Fruit fly (Drosophila melanogaster) whole organism, embryonic: ENCODE measurements around the gene CG13842.
A peak's percentile ranks its signal among the peaks of the same experiment; 100 is the strongest.

Source experiments
- BEAF-32 ChIP-seq: fragments of 200-800 bp; sonication (Bioruptor generic); optimal IDR thresholded peaks from 3 replicates; lab custom pipeline; 2017; ENCODE audit warnings: missing biosample characterization, missing genetic modification characterization, mild to moderate bottlenecking, moderate library complexity, missing genetic modification reagents
- Blimp-1 ChIP-seq: fragments of 200-800 bp; sonication (Bioruptor generic); optimal IDR thresholded peaks from 3 replicates; lab custom pipeline; 2018; ENCODE audit warnings: missing biosample characterization, missing genetic modification characterization, mild to moderate bottlenecking, moderate library complexity, missing genetic modification reagents
- CG12744 ChIP-seq: fragments of 200-800 bp; sonication (Bioruptor generic); optimal IDR thresholded peaks from 2 replicates; lab custom pipeline; 2016; ENCODE audit warnings: missing biosample characterization, missing genetic modification characterization
- CG12769 ChIP-seq: fragments of 200-800 bp; sonication (Bioruptor generic); optimal IDR thresholded peaks from 2 replicates; lab custom pipeline; 2019; ENCODE audit warnings: missing biosample characterization, mild to moderate bottlenecking, missing genetic modification characterization, moderate library complexity
- CG13424 ChIP-seq: fragments of 200-800 bp; sonication (Bioruptor generic); optimal IDR thresholded peaks from 2 replicates; lab custom pipeline; 2019; ENCODE audit warnings: missing biosample characterization, mild to moderate bottlenecking, missing genetic modification characterization, moderate library complexity
- CG13775 ChIP-seq: fragments of 200-800 bp; sonication (Bioruptor generic); optimal IDR thresholded peaks from 3 replicates; lab custom pipeline; 2017; ENCODE audit warnings: missing biosample characterization, mild to moderate bottlenecking, missing genetic modification characterization
- CG1529 ChIP-seq: fragments of 200-800 bp; sonication (Bioruptor generic); optimal IDR thresholded peaks from 3 replicates; lab custom pipeline; 2018; ENCODE audit warnings: missing biosample characterization, missing genetic modification characterization
- CG17186 ChIP-seq: fragments of 200-800 bp; sonication (Bioruptor generic); optimal IDR thresholded peaks from 3 replicates; lab custom pipeline; 2017; ENCODE audit warnings: missing biosample characterization, missing genetic modification reagents, missing genetic modification characterization
- CG2129 ChIP-seq: fragments of 200-800 bp; sonication (Bioruptor generic); IDR thresholded peaks from 2 replicates; pipeline ENCODE4 v1.3.6; 2022; ENCODE audit warnings: missing biosample characterization, missing genetic modification characterization; ENCODE audit not compliant: partially characterized antibody
- CG2875 ChIP-seq: fragments of 200-800 bp; sonication (Bioruptor generic); optimal IDR thresholded peaks from 2 replicates; lab custom pipeline; 2017; ENCODE audit warnings: missing biosample characterization, mild to moderate bottlenecking, missing genetic modification characterization, missing genetic modification reagents
- CG34376 ChIP-seq: fragments of 200-800 bp; sonication (Bioruptor generic); optimal IDR thresholded peaks from 2 replicates; lab custom pipeline; 2018; ENCODE audit warnings: missing biosample characterization, mild to moderate bottlenecking, missing genetic modification characterization
- CG34422 ChIP-seq: fragments of 200-800 bp; sonication (Bioruptor generic); IDR thresholded peaks from 3 replicates; pipeline ENCODE4 v1.3.6; 2022; ENCODE audit warnings: missing biosample characterization, missing genetic modification characterization
- CG3995 ChIP-seq: fragments of 200-800 bp; sonication (Bioruptor generic); optimal IDR thresholded peaks from 3 replicates; lab custom pipeline; 2016; ENCODE audit warnings: missing biosample characterization, missing genetic modification characterization
- CG43689 ChIP-seq: fragments of 200-800 bp; sonication (Bioruptor generic); IDR thresholded peaks from 2 replicates; pipeline ENCODE4 v1.3.6; 2022; ENCODE audit warnings: missing biosample characterization, missing genetic modification characterization
- CG4707 ChIP-seq: fragments of 200-800 bp; sonication (Bioruptor generic); optimal IDR thresholded peaks from 2 replicates; lab custom pipeline; 2018; ENCODE audit warnings: missing biosample characterization, mild to moderate bottlenecking, missing genetic modification characterization, moderate library complexity
- CG4854 ChIP-seq: fragments of 200-800 bp; sonication (Bioruptor generic); optimal IDR thresholded peaks from 2 replicates; lab custom pipeline; 2016; ENCODE audit warnings: missing biosample characterization, missing genetic modification characterization, inconsistent platforms
- CG6813 ChIP-seq: fragments of 200-800 bp; sonication (Bioruptor generic); optimal IDR thresholded peaks from 2 replicates; lab custom pipeline; 2017; ENCODE audit warnings: missing biosample characterization, missing genetic modification characterization, mild to moderate bottlenecking, moderate library complexity, missing genetic modification reagents
- CG9876 ChIP-seq: fragments of 200-800 bp; sonication (Bioruptor generic); optimal IDR thresholded peaks from 2 replicates; lab custom pipeline; 2016; ENCODE audit warnings: missing biosample characterization, missing genetic modification characterization
- D ChIP-seq, 2 experiments: fragments of 200-800 bp in 1 of 2; fragments of >200 bp in 1 of 2; sonication (Bioruptor generic) in 1 of 2; optimal IDR thresholded peaks; 2 replicates in 1 of 2; 3 replicates in 1 of 2; lab custom pipeline; 2017; ENCODE audit warnings: mild to moderate bottlenecking in 1 of 2, missing biosample characterization in 1 of 2, missing genetic modification characterization in 1 of 2, missing genetic modification reagents in 1 of 2
- D19A ChIP-seq: fragments of 200-800 bp; optimal IDR thresholded peaks from 3 replicates; lab custom pipeline; 2019; ENCODE audit warnings: missing biosample characterization, mild to moderate bottlenecking, missing genetic modification characterization, moderate library complexity
- H15 ChIP-seq: fragments of 200-800 bp; sonication (Bioruptor generic); IDR thresholded peaks from 3 replicates; pipeline ENCODE4 v1.3.6; 2022; ENCODE audit warnings: missing biosample characterization, missing genetic modification characterization
- HLH4C ChIP-seq: fragments of 200-800 bp; sonication (Bioruptor generic); IDR thresholded peaks from 3 replicates; pipeline ENCODE4 v1.3.6; 2022; ENCODE audit warnings: missing biosample characterization, missing genetic modification characterization; ENCODE audit not compliant: partially characterized antibody
- HLH54F ChIP-seq: fragments of 200-800 bp; sonication (Bioruptor generic); optimal IDR thresholded peaks from 3 replicates; lab custom pipeline; 2016; ENCODE audit warnings: missing biosample characterization, missing genetic modification characterization
- Hey ChIP-seq: fragments of 200-800 bp; sonication (Bioruptor generic); optimal IDR thresholded peaks from 3 replicates; lab custom pipeline; 2018; ENCODE audit warnings: missing biosample characterization, mild to moderate bottlenecking, missing genetic modification characterization
- Meics ChIP-seq: fragments of 200-800 bp; sonication (Bioruptor generic); optimal IDR thresholded peaks from 2 replicates; lab custom pipeline; 2017; ENCODE audit warnings: missing biosample characterization, mild to moderate bottlenecking, missing genetic modification characterization
- Sin3A ChIP-seq: fragments of >200 bp; optimal IDR thresholded peaks from 2 replicates; lab custom pipeline; 2018
- Stat92E ChIP-seq, 3 experiments: fragments of >200 bp in 2 of 3; fragments of 200-800 bp in 1 of 3; sonication (Bioruptor generic) in 1 of 3; optimal IDR thresholded peaks; 2 replicates each; lab custom pipeline; 2017 to 2019; ENCODE audit warnings: missing biosample characterization in 3 of 3, missing genetic modification characterization in 3 of 3, mild to moderate bottlenecking in 1 of 3, moderate library complexity in 1 of 3
- Trl ChIP-seq, 3 experiments: fragments of >200 bp in 2 of 3; fragments of 200-800 bp in 1 of 3; sonication (Bioruptor generic) in 1 of 3; optimal IDR thresholded peaks; 2 replicates in 1 of 3; 3 replicates in 2 of 3; lab custom pipeline; 2016 to 2017; ENCODE audit warnings: missing biosample characterization in 1 of 3, missing genetic modification characterization in 1 of 3
- Xbp1 ChIP-seq: fragments of 200-800 bp; sonication (Bioruptor generic); optimal IDR thresholded peaks from 3 replicates; lab custom pipeline; 2016; ENCODE audit warnings: missing biosample characterization, mild to moderate bottlenecking, missing genetic modification characterization
- al ChIP-seq: fragments of 200-800 bp; sonication (Bioruptor generic); IDR thresholded peaks from 2 replicates; pipeline ENCODE4 v1.3.6; 2022; ENCODE audit warnings: missing biosample characterization, missing genetic modification characterization
- ato ChIP-seq: fragments of 200-800 bp; sonication (Bioruptor generic); IDR thresholded peaks from 2 replicates; pipeline ENCODE4 v1.3.6; 2022; ENCODE audit warnings: missing biosample characterization, missing genetic modification characterization; ENCODE audit not compliant: partially characterized antibody
- bcd ChIP-seq: fragments of 200-800 bp; sonication (Bioruptor generic); optimal IDR thresholded peaks from 2 replicates; lab custom pipeline; 2017; ENCODE audit warnings: missing biosample characterization, mild to moderate bottlenecking, missing genetic modification characterization
- dan ChIP-seq: fragments of 200-800 bp; sonication (Bioruptor generic); IDR thresholded peaks from 2 replicates; pipeline ENCODE4 v1.3.6; 2022; ENCODE audit warnings: missing biosample characterization, missing genetic modification characterization
- dmrt11E ChIP-seq: fragments of 200-800 bp; sonication (Bioruptor generic); optimal IDR thresholded peaks from 3 replicates; lab custom pipeline; 2018; ENCODE audit warnings: missing biosample characterization, mild to moderate bottlenecking, missing genetic modification characterization, moderate library complexity
- dpn ChIP-seq, 2 experiments: fragments of 200-800 bp; sonication (Bioruptor generic); optimal IDR thresholded peaks; 3 replicates each; lab custom pipeline; 2016; ENCODE audit warnings: missing biosample characterization in 2 of 2, missing genetic modification characterization in 2 of 2
- eyg ChIP-seq: fragments of 200-800 bp; sonication (Bioruptor generic); optimal IDR thresholded peaks from 3 replicates; lab custom pipeline; 2016; ENCODE audit warnings: missing biosample characterization, missing genetic modification characterization
- gcm ChIP-seq: fragments of 200-800 bp; sonication (Bioruptor generic); optimal IDR thresholded peaks from 2 replicates; lab custom pipeline; 2019; ENCODE audit warnings: missing biosample characterization, mild to moderate bottlenecking, missing genetic modification characterization, moderate library complexity
- hth ChIP-seq: fragments of >200 bp; optimal IDR thresholded peaks from 2 replicates; lab custom pipeline; 2017; ENCODE audit warnings: inconsistent platforms
- inv ChIP-seq: fragments of 200-800 bp; sonication (Bioruptor generic); IDR thresholded peaks from 2 replicates; pipeline ENCODE4 v1.3.6; 2022; ENCODE audit warnings: missing biosample characterization, missing genetic modification characterization; ENCODE audit not compliant: partially characterized antibody
- nau ChIP-seq: fragments of 200-800 bp; sonication (Bioruptor generic); optimal IDR thresholded peaks from 3 replicates; lab custom pipeline; 2017; ENCODE audit warnings: missing biosample characterization, mild to moderate bottlenecking, missing genetic modification characterization, missing genetic modification reagents
- nom ChIP-seq: fragments of 200-800 bp; sonication (Bioruptor generic); optimal IDR thresholded peaks from 2 replicates; lab custom pipeline; 2017; ENCODE audit warnings: missing biosample characterization, missing genetic modification characterization, mild to moderate bottlenecking, moderate library complexity, missing genetic modification reagents
- pum ChIP-seq: fragments of 200-800 bp; sonication (Bioruptor generic); optimal IDR thresholded peaks from 2 replicates; lab custom pipeline; 2016; ENCODE audit warnings: missing biosample characterization, missing genetic modification characterization
- pzg ChIP-seq: fragments of 200-800 bp; sonication (Bioruptor generic); optimal IDR thresholded peaks from 3 replicates; lab custom pipeline; 2018; ENCODE audit warnings: missing biosample characterization, mild to moderate bottlenecking, missing genetic modification characterization, moderate library complexity
- salm ChIP-seq: fragments of 200-800 bp; sonication (Bioruptor generic); optimal IDR thresholded peaks from 2 replicates; lab custom pipeline; 2018; ENCODE audit warnings: missing biosample characterization, mild to moderate bottlenecking, missing genetic modification characterization
- sisA ChIP-seq: fragments of 200-800 bp; sonication (Bioruptor generic); IDR thresholded peaks from 2 replicates; pipeline ENCODE4 v1.3.6; 2022; ENCODE audit warnings: missing biosample characterization, missing genetic modification characterization
- tgo ChIP-seq: fragments of 200-800 bp; sonication (Bioruptor generic); IDR thresholded peaks from 3 replicates; pipeline ENCODE4 v1.3.6; 2022; ENCODE audit warnings: missing biosample characterization, missing genetic modification characterization
- usp ChIP-seq: fragments of >200 bp; optimal IDR thresholded peaks from 2 replicates; lab custom pipeline; 2017; ENCODE audit warnings: missing biosample characterization, missing genetic modification characterization
- zen2 ChIP-seq: fragments of 200-800 bp; sonication (Bioruptor generic); IDR thresholded peaks from 3 replicates; pipeline ENCODE4 v1.3.6; 2022; ENCODE audit warnings: missing biosample characterization, missing genetic modification characterization; ENCODE audit not compliant: partially characterized antibody
- zfh2 ChIP-seq: fragments of 200-800 bp; sonication (Bioruptor generic); optimal IDR thresholded peaks from 2 replicates; lab custom pipeline; 2016; ENCODE audit warnings: missing biosample characterization, missing genetic modification characterization

CG13842 gene

DNA sequence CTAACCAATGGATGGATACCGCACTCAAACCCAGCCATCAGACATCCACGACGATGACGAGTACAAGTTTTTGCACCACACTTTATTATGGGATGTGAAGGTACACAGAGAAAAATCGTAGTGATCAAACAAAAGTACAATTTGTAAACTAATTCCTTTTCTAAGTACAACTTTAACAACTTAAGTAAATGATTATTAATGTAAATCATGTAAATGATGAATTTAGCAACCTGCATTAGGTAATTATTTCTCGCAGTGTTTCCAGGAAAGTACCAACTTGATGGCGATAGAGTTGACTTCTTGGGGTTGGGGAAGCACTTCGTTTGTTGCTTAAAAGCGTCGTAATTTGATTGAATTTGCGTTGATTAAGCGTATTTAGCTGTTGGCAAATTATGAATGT, 44.0 kb downstream of the CG13842 start (continued):
- no peak for TF ChIP-seq hth (lab: Kevin White, UChicago)
- no peak for TF ChIP-seq salm (tag; lab: Kevin White, UChicago)
- TF ChIP-seq CG9876: no peak
- no peak for TF ChIP-seq dan (GFP tag; lab: Robert Waterston, UW)
- no peak for TF ChIP-seq ato (GFP tag; lab: Robert Waterston, UW)
- no peak for TF ChIP-seq CG4707 (GFP tag; lab: Kevin White, UChicago)
- TF ChIP-seq CG13775: peak; percentile 53
- TF ChIP-seq HLH4C (GFP tag; lab: Robert Waterston, UW): no peak
- TF ChIP-seq Hey (tag; lab: Kevin White, UChicago): no peak
- TF ChIP-seq bcd (GFP tag; lab: Kevin White, UChicago): peak; percentile 39
- TF ChIP-seq H15 (GFP tag; lab: Robert Waterston, UW): 0 out of 3 replicates have a peak, but pooled peaks have one; percentile 50
- peak; percentile 12 for TF ChIP-seq pum
- TF ChIP-seq D (optimal IDR thresholded peaks at IDR 0.05; lab: Kevin White, UChicago): no peak
- TF ChIP-seq D (GFP tag; optimal IDR thresholded peaks at IDR 0.05; lab: Kevin White, UChicago): peak; percentile 23
- no peak for TF ChIP-seq Trl (optimal IDR thresholded peaks at IDR 0.05; lab: Kevin White, UChicago)
- peak; percentile 10 for TF ChIP-seq Trl (GFP tag; optimal IDR thresholded peaks at IDR 0.05; lab: Kevin White, UChicago)
- TF ChIP-seq Xbp1: peak; percentile 73
- no peak for TF ChIP-seq gcm (GFP tag; lab: Kevin White, UChicago)
- TF ChIP-seq CG6813 (GFP tag; lab: Kevin White, UChicago): peak; percentile 50
- TF ChIP-seq CG3995: no peak
- TF ChIP-seq nom (GFP tag; lab: Kevin White, UChicago): no peak
- TF ChIP-seq al (GFP tag; lab: Robert Waterston, UW): no peak
- peak; percentile 57; the same call in 2 of the 3 replicates for TF ChIP-seq CG34422 (GFP tag; lab: Robert Waterston, UW)
- peak; percentile 73 for TF ChIP-seq dmrt11E (tag; lab: Kevin White, UChicago)
- no peak for TF ChIP-seq usp (GFP tag; lab: Kevin White, UChicago)
- TF ChIP-seq zen2: no peak
- TF ChIP-seq CG4854 (GFP tag; lab: Kevin White, UChicago): no peak
- TF ChIP-seq eyg (GFP tag; lab: Kevin White, UChicago): no peak
- TF ChIP-seq inv (GFP tag; lab: Robert Waterston, UW): no peak
- TF ChIP-seq CG2875 (GFP tag; lab: Kevin White, UChicago): peak; percentile 47
- TF ChIP-seq CG43689 (GFP tag; lab: Robert Waterston, UW): no peak
- peak; percentile 60 for TF ChIP-seq Meics (GFP tag; lab: Kevin White, UChicago)
- TF ChIP-seq nau (GFP tag; lab: Kevin White, UChicago): no peak
- TF ChIP-seq Sin3A: no peak
- TF ChIP-seq BEAF-32 (GFP tag; lab: Kevin White, UChicago): no peak
- no peak for TF ChIP-seq zfh2 (GFP tag; lab: Kevin White, UChicago)
- peak; percentile 55 for TF ChIP-seq tgo (GFP tag; lab: Robert Waterston, UW)
- peak; percentile 61 for TF ChIP-seq Blimp-1 (GFP tag; lab: Kevin White, UChicago)
- TF ChIP-seq CG12744: peak; percentile 2
- no peak for TF ChIP-seq pzg (GFP tag; lab: Kevin White, UChicago)
- TF ChIP-seq dpn (GFP tag; optimal IDR thresholded peaks at IDR 0.05; lab: Kevin White, UChicago): peak; percentile 48 to 75
- TF ChIP-seq CG12769 (tag; lab: Kevin White, UChicago): no peak
- TF ChIP-seq CG34376 (GFP tag; lab: Kevin White, UChicago): no peak
- peak; percentile 46 for TF ChIP-seq HLH54F (GFP tag; lab: Kevin White, UChicago)
- TF ChIP-seq Stat92E (GFP tag; optimal IDR thresholded peaks at IDR 0.05; lab: Kevin White, UChicago): no peak
- peak; percentile 50 for TF ChIP-seq D19A
- TF ChIP-seq CG13424 (tag; lab: Kevin White, UChicago): peak; percentile 66
- no peak for TF ChIP-seq CG17186
- TF ChIP-seq sisA (GFP tag; lab: Robert Waterston, UW): peak; percentile 56
- peak; percentile 42 for TF ChIP-seq CG1529 (GFP tag; lab: Kevin White, UChicago)
- no peak for TF ChIP-seq CG2129
